Worm (Caenorhabditis elegans): ENCODE measurements around the gene F59B1.8.
"Not testable (repeated sequence)": the region's sequence is repeated elsewhere in the genome, so short reads cannot be mapped to it uniquely, and the experiment has no call there.

Gene F59B1.8

DNA sequence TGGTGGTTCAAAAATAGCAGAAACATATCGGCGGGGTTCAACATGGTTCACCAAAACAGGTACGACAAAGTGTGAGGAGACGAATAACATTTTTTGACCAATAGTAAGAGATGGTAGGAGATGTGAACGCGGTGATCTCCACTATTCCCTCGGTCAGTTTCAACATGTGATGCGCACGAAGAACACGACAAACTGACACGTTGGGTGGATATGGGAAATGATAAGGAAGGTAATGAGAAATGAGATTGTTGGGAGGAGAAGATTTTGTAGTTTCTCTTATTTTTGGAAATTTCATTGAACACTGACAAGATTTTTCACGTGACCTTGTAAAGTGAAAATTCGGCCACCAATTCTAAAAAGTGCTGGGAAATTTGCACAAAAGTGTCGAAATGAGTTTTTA is 33.3 kb downstream of the F59B1.8 start (continued):
- TF ChIP-seq C16A3.4 (tag; optimal IDR thresholded peaks at IDR 0.05) (peak; percentile 40), aly-2 (tag; optimal IDR thresholded peaks at IDR 0.05) (no peak), unc-30 (tag; optimal IDR thresholded peaks at IDR 0.05) (no peak), C34B4.2 (tag; optimal IDR thresholded peaks at IDR 0.05) (no peak)

DNA sequence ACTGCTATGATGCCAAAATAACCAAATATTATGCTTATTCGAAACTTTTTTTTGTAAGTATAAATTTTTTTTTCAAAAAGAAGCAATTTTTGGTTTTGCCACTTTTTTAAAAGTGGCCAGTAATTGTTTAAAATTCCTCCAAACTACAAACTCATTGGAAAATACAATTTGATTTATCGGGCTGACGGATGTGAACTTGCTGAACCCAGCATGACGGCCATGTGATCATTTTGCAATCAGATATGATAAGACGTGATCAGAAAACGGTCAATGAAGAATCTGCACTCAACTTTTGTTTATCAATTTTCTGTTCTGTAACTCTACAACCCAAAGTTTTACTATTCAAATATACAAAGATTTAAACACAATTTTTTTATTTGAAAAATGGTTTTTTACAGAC is 37.7 kb downstream of the F59B1.8 start:
- TF ChIP-seq lin-35 (GFP tag; optimal IDR thresholded peaks at IDR 0.05) (peak in 1 of 2 experiments; percentile 25), mdl-1 (tag; optimal IDR thresholded peaks at IDR 0.05) (peak in 1 of 2 experiments; percentile 52), unc-130 (tag; optimal IDR thresholded peaks at IDR 0.05) (peak; percentile 39), nhr-85 (tag) (peak; percentile 21), nhr-20 (tag; optimal IDR thresholded peaks at IDR 0.05) (peak; percentile 67), lsy-2 (tag; optimal IDR thresholded peaks at IDR 0.05) (peak in 1 of 2 experiments; percentile 11), nhr-19 (GFP tag; conservative IDR thresholded peaks at IDR 0.05) (peak; percentile 40), sptf-1 (tag; optimal IDR thresholded peaks at IDR 0.05) (no peak), zag-1 (tag; optimal IDR thresholded peaks at IDR 0.05) (no peak), aly-2 (tag; optimal IDR thresholded peaks at IDR 0.05) (no peak), snu-23 (GFP tag; optimal IDR thresholded peaks at IDR 0.05) (no peak), efl-3 (GFP tag; optimal IDR thresholded peaks at IDR 0.05) (no peak), C04F5.9 (tag; optimal IDR thresholded peaks at IDR 0.05) (no peak), ceh-90 (tag; optimal IDR thresholded peaks at IDR 0.05) (no peak), nhr-90 (tag; optimal IDR thresholded peaks at IDR 0.05; ENCODE audit: poor library complexity) (peak; percentile 2), elt-3 (tag; optimal IDR thresholded peaks at IDR 0.05) (peak in 3 of 6 experiments; percentile 49 to 94 (median 67)), blmp-1 (tag; optimal IDR thresholded peaks at IDR 0.05) (peak; percentile 68)

DNA sequence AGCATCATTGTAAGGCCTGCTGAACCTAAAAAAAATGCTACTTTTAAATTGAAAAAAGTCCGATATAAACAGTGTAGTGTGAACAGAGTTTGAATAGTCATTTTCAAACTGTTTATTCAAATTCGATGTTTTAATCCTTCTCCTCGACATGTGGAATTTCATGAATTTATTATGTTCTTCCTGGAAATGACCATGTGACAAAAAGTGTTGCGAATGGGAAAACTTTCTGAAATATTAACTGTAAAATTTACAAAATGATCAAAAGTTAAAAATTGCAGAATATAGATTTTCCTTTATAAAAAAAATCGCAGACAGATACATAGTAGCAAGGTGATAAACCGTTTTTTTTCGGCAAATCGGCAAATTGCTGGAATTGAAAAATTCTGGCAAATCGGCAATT is 38.7 kb downstream of the F59B1.8 start, which contains the start of gene T22F3.8:
Gene T22F3.8 (minus strand): TSS at position 101 of the 400 bp plus-strand sequence.
- no peak for TF ChIP-seq nhr-20 (tag; optimal IDR thresholded peaks at IDR 0.05)
- TF ChIP-seq irx-1 (tag; optimal IDR thresholded peaks at IDR 0.05) = no peak
- TF ChIP-seq tlp-1 (tag; optimal IDR thresholded peaks at IDR 0.05) = no peak
- no peak for TF ChIP-seq pqm-1 (tag; optimal IDR thresholded peaks at IDR 0.05)
- TF ChIP-seq jun-1 (tag; optimal IDR thresholded peaks at IDR 0.05) = no peak

DNA sequence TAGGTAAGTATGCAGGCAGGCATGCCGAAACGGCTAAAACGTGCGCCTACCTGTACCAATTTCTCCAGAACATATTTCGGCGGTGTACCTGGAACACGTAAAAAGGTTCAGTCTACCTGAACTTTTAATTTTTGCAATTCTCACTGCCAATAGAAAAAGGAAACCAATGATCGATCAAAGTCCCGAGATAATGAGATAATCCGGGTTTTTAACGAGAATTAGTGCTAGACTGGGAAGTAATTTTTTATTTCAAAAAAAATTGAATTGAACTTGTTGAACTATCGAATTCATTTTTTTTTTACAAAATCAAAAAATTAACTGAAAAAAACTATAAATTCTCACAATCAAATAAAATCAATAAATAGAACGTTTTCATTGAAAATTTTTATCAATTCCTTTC is 43.5 kb downstream of the F59B1.8 start, which contains the start of gene T22F3.7:
Gene T22F3.7 (minus strand): TSS at position 101 of the 400 bp plus-strand sequence.
- TF ChIP-seq elt-2 (tag; optimal IDR thresholded peaks at IDR 0.05) = no peak
- TF ChIP-seq xbp-1 (tag; optimal IDR thresholded peaks at IDR 0.05) = no peak
- TF ChIP-seq ceh-90 (tag; optimal IDR thresholded peaks at IDR 0.05) = no peak

DNA sequence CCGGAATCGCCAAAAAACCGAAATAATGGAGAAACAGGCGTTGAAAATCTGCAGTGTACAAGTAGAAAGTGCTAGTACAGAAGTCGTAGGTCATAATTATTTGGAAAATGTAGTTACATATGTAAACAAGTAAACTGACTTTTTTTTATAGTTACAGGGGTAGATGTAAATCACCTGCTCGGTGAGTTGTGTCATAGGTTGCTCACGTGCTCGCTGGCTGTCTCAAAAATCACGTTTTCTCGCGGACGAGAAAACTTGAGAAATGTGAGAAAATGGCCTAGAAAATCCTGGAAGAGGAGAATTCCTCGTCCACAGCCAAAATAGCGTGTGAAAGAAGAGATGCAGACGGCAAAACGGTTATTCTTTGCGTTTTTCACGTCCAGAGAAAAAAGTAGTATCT is 47.0 kb downstream of the F59B1.8 start, which contains the start of gene srh-212:
Gene srh-212 (minus strand): TSS at position 101 of the 400 bp plus-strand sequence.
- not testable (repeated sequence) for TF ChIP-seq dsc-1, nhr-11, nhr-28 (tag; optimal IDR thresholded peaks at IDR 0.05)

DNA sequence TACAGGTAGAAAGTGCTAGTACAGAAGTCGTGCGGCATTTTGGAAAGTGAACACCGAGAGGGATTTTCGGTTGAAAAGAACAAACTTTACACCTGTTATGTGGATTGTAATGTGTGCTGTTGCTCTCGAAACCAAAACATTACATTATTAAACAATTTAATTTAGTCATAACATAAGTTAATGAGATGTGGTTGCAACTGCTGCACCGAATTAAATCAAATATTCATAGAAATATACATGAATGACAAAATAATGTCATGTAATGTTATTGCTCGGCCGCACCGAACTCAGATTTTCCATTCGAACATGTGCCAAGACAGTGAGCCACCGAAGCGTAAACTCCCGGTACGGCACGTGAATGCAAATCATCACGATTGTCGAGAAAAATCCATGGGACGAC is 49.1 kb downstream of the F59B1.8 start, which contains the start of gene srh-213:
Gene srh-213 (minus strand): TSS at position 101 of the 400 bp plus-strand sequence.
- TF ChIP-seq ceh-90 (tag; optimal IDR thresholded peaks at IDR 0.05) (no peak), nhr-71 (tag; optimal IDR thresholded peaks at IDR 0.05) (no peak), swsn-7 (tag; optimal IDR thresholded peaks at IDR 0.05) (no peak), fkh-4 (tag; optimal IDR thresholded peaks at IDR 0.05; ENCODE audit: borderline replicate concordance) (no peak), unc-30 (tag; optimal IDR thresholded peaks at IDR 0.05) (no peak), snu-23 (GFP tag; optimal IDR thresholded peaks at IDR 0.05) (no peak), nhr-12 (tag; optimal IDR thresholded peaks at IDR 0.05) (no peak)

All from whole organism, L1 larva.